Fruit fly (Drosophila melanogaster) whole organism, embryonic: Measurements from ENCODE around the gene Sik2.

Source experiments
- Abd-B ChIP-seq: fragments of 200-800 bp; sonication (Bioruptor generic); optimal IDR thresholded peaks from 2 replicates; lab custom pipeline; 2018; ENCODE audit warnings: missing biosample characterization, mild to moderate bottlenecking, missing genetic modification characterization, moderate library complexity
- CG10654 ChIP-seq: fragments of 200-800 bp; sonication (Bioruptor generic); optimal IDR thresholded peaks from 2 replicates; lab custom pipeline; 2016; ENCODE audit warnings: missing biosample characterization, missing genetic modification characterization
- CG11093 ChIP-seq: fragments of 200-800 bp; sonication (Bioruptor generic); IDR thresholded peaks from 3 replicates; pipeline ENCODE4 v1.3.6; 2022; ENCODE audit warnings: missing biosample characterization, missing genetic modification characterization
- CG11504 ChIP-seq: fragments of 200-800 bp; sonication (Bioruptor generic); optimal IDR thresholded peaks from 3 replicates; lab custom pipeline; 2019; ENCODE audit warnings: missing biosample characterization, mild to moderate bottlenecking, missing genetic modification characterization, moderate library complexity
- CG12744 ChIP-seq: fragments of 200-800 bp; sonication (Bioruptor generic); optimal IDR thresholded peaks from 2 replicates; lab custom pipeline; 2016; ENCODE audit warnings: missing biosample characterization, missing genetic modification characterization
- CG14965 ChIP-seq: fragments of 200-800 bp; sonication (Bioruptor generic); optimal IDR thresholded peaks from 2 replicates; lab custom pipeline; 2016; ENCODE audit warnings: missing biosample characterization, missing genetic modification characterization, borderline replicate concordance
- CG1529 ChIP-seq: fragments of 200-800 bp; sonication (Bioruptor generic); optimal IDR thresholded peaks from 3 replicates; lab custom pipeline; 2018; ENCODE audit warnings: missing biosample characterization, missing genetic modification characterization
- CG17612 ChIP-seq: fragments of 200-800 bp; sonication (Bioruptor generic); IDR thresholded peaks from 2 replicates; pipeline ENCODE4 v1.3.6; 2022; ENCODE audit warnings: missing biosample characterization, missing genetic modification characterization
- CG2129 ChIP-seq: fragments of 200-800 bp; sonication (Bioruptor generic); IDR thresholded peaks from 2 replicates; pipeline ENCODE4 v1.3.6; 2022; ENCODE audit warnings: missing biosample characterization, missing genetic modification characterization; ENCODE audit not compliant: partially characterized antibody
- CG2199 ChIP-seq: fragments of 200-800 bp; sonication (Bioruptor generic); IDR thresholded peaks from 3 replicates; pipeline ENCODE4 v1.3.6; 2022; ENCODE audit warnings: missing biosample characterization, missing genetic modification characterization
- CG2875 ChIP-seq: fragments of 200-800 bp; sonication (Bioruptor generic); optimal IDR thresholded peaks from 2 replicates; lab custom pipeline; 2017; ENCODE audit warnings: missing biosample characterization, mild to moderate bottlenecking, missing genetic modification characterization, missing genetic modification reagents
- CG32772 ChIP-seq: fragments of 200-800 bp; sonication (Bioruptor generic); IDR thresholded peaks from 2 replicates; pipeline ENCODE4 v1.3.6; 2022; ENCODE audit warnings: missing biosample characterization, missing genetic modification characterization
- CG3407 ChIP-seq: fragments of 200-800 bp; sonication (Bioruptor generic); optimal IDR thresholded peaks from 2 replicates; lab custom pipeline; 2018; ENCODE audit warnings: missing biosample characterization, mild to moderate bottlenecking, missing genetic modification characterization
- CG4404 ChIP-seq: fragments of 200-800 bp; sonication (Bioruptor generic); IDR thresholded peaks from 2 replicates; pipeline ENCODE4 v1.3.6; 2022; ENCODE audit warnings: missing biosample characterization, missing genetic modification characterization
- CG6689 ChIP-seq: fragments of 200-800 bp; sonication (Bioruptor generic); IDR thresholded peaks from 2 replicates; pipeline ENCODE4 v1.3.6; 2022; ENCODE audit warnings: missing biosample characterization, missing genetic modification characterization
- CG7372 ChIP-seq: fragments of 200-800 bp; sonication (Bioruptor generic); IDR thresholded peaks from 2 replicates; pipeline ENCODE4 v1.3.6; 2022; ENCODE audit warnings: missing biosample characterization, missing genetic modification characterization
- CG8290 ChIP-seq, 3 experiments: fragments of 200-800 bp; sonication (Bioruptor generic); optimal IDR thresholded peaks; 2 replicates each; lab custom pipeline; 2016 to 2019; ENCODE audit warnings: missing biosample characterization in 3 of 3, missing genetic modification characterization in 3 of 3, mild to moderate bottlenecking in 2 of 3, moderate library complexity in 1 of 3
- CG9215 ChIP-seq: fragments of 200-800 bp; sonication (Bioruptor generic); IDR thresholded peaks from 2 replicates; pipeline ENCODE4 v1.3.6; 2022; ENCODE audit warnings: missing biosample characterization, missing genetic modification characterization
- Chrac-16 ChIP-seq: fragments of 200-800 bp; sonication (Bioruptor generic); optimal IDR thresholded peaks from 3 replicates; lab custom pipeline; 2016; ENCODE audit warnings: missing biosample characterization, missing genetic modification characterization
- D19B ChIP-seq: fragments of 200-800 bp; sonication (Bioruptor generic); optimal IDR thresholded peaks from 2 replicates; lab custom pipeline; 2017; ENCODE audit warnings: missing biosample characterization, mild to moderate bottlenecking, missing genetic modification characterization
- Drgx ChIP-seq: fragments of 200-800 bp; sonication (Bioruptor generic); IDR thresholded peaks from 2 replicates; pipeline ENCODE4 v1.3.6; 2022; ENCODE audit warnings: missing biosample characterization, missing genetic modification characterization
- Gsc ChIP-seq: fragments of 200-800 bp; sonication (Bioruptor generic); IDR thresholded peaks from 2 replicates; pipeline ENCODE4 v1.3.6; 2022; ENCODE audit warnings: missing biosample characterization, missing genetic modification characterization
- HLH3B ChIP-seq: fragments of 200-800 bp; sonication (Bioruptor generic); IDR thresholded peaks from 2 replicates; pipeline ENCODE4 v1.3.6; 2022; ENCODE audit warnings: missing biosample characterization, missing genetic modification characterization
- HLHmδ ChIP-seq: fragments of 200-800 bp; sonication (Bioruptor generic); optimal IDR thresholded peaks from 2 replicates; lab custom pipeline; 2018; ENCODE audit warnings: missing biosample characterization, mild to moderate bottlenecking, missing genetic modification characterization, moderate library complexity
- Hey ChIP-seq: fragments of 200-800 bp; sonication (Bioruptor generic); optimal IDR thresholded peaks from 3 replicates; lab custom pipeline; 2018; ENCODE audit warnings: missing biosample characterization, mild to moderate bottlenecking, missing genetic modification characterization
- Hr39 ChIP-seq: fragments of >200 bp; optimal IDR thresholded peaks from 2 replicates; lab custom pipeline; 2017
- Lim3 ChIP-seq: fragments of 200-800 bp; sonication (Bioruptor generic); IDR thresholded peaks from 2 replicates; pipeline ENCODE4 v1.3.6; 2022; ENCODE audit warnings: missing biosample characterization, missing genetic modification characterization
- Oli ChIP-seq: fragments of 200-800 bp; sonication (Bioruptor generic); optimal IDR thresholded peaks from 2 replicates; lab custom pipeline; 2018; ENCODE audit warnings: missing biosample characterization, mild to moderate bottlenecking, missing genetic modification characterization, moderate library complexity
- Pdp1 ChIP-seq, 2 experiments: fragments of 200-800 bp; sonication (Bioruptor generic); optimal IDR thresholded peaks; 3 replicates each; lab custom pipeline; 2016; ENCODE audit warnings: missing biosample characterization in 2 of 2, missing genetic modification characterization in 2 of 2, mild to moderate bottlenecking in 1 of 2, moderate library complexity in 1 of 2
- Usf ChIP-seq: fragments of 200-800 bp; sonication (Bioruptor generic); optimal IDR thresholded peaks from 2 replicates; lab custom pipeline; 2017; ENCODE audit warnings: missing genotype, missing biosample characterization, missing genetic modification characterization
- ac ChIP-seq: fragments of 200-800 bp; sonication (Bioruptor generic); optimal IDR thresholded peaks from 3 replicates; lab custom pipeline; 2017; ENCODE audit warnings: missing biosample characterization, mild to moderate bottlenecking, missing genetic modification characterization
- al ChIP-seq: fragments of 200-800 bp; sonication (Bioruptor generic); IDR thresholded peaks from 2 replicates; pipeline ENCODE4 v1.3.6; 2022; ENCODE audit warnings: missing biosample characterization, missing genetic modification characterization
- cato ChIP-seq: fragments of 200-800 bp; sonication (Bioruptor generic); optimal IDR thresholded peaks from 2 replicates; lab custom pipeline; 2016; ENCODE audit warnings: missing biosample characterization, missing genetic modification characterization, borderline replicate concordance
- caup ChIP-seq: fragments of 200-800 bp; sonication (Bioruptor generic); optimal IDR thresholded peaks from 3 replicates; lab custom pipeline; 2017; ENCODE audit warnings: missing biosample characterization, mild to moderate bottlenecking, missing genetic modification characterization, moderate library complexity; ENCODE audit not compliant: severe bottlenecking
- chinmo ChIP-seq: fragments of 200-800 bp; sonication (Bioruptor generic); IDR thresholded peaks from 4 replicates; pipeline ENCODE4 v1.3.6; 2022; ENCODE audit warnings: missing biosample characterization, missing genetic modification characterization; ENCODE audit not compliant: partially characterized antibody
- dati ChIP-seq: fragments of 200-800 bp; sonication (Bioruptor generic); IDR thresholded peaks from 2 replicates; pipeline ENCODE4 v1.3.6; 2022; ENCODE audit warnings: missing biosample characterization, missing genetic modification characterization
- dmrt99B ChIP-seq: fragments of 200-800 bp; sonication (Bioruptor generic); optimal IDR thresholded peaks from 2 replicates; lab custom pipeline; 2018; ENCODE audit warnings: missing biosample characterization, mild to moderate bottlenecking, missing genetic modification characterization, moderate library complexity
- fd64A ChIP-seq: fragments of 200-800 bp; sonication (Bioruptor generic); optimal IDR thresholded peaks from 3 replicates; lab custom pipeline; 2018; ENCODE audit warnings: missing biosample characterization, mild to moderate bottlenecking, missing genetic modification characterization
- fru ChIP-seq: fragments of >200 bp; optimal IDR thresholded peaks from 2 replicates; lab custom pipeline; 2017
- ftz-f1 ChIP-seq: fragments of 200-800 bp; sonication (Bioruptor generic); optimal IDR thresholded peaks from 2 replicates; lab custom pipeline; 2016; ENCODE audit warnings: missing biosample characterization, missing genetic modification characterization
- gcm2 ChIP-seq: fragments of 200-800 bp; sonication (Bioruptor generic); optimal IDR thresholded peaks from 2 replicates; lab custom pipeline; 2016; ENCODE audit warnings: missing biosample characterization, missing genetic modification characterization
- gsb ChIP-seq: fragments of 200-800 bp; sonication (Bioruptor generic); IDR thresholded peaks from 2 replicates; pipeline ENCODE4 v1.3.6; 2022; ENCODE audit warnings: missing biosample characterization, missing genetic modification characterization
- her ChIP-seq: fragments of 200-800 bp; sonication (Bioruptor generic); optimal IDR thresholded peaks from 2 replicates; lab custom pipeline; 2016; ENCODE audit warnings: missing biosample characterization, missing genetic modification characterization
- pho ChIP-seq: fragments of 200-800 bp; sonication (Bioruptor generic); optimal IDR thresholded peaks from 2 replicates; lab custom pipeline; 2016; ENCODE audit warnings: missing biosample characterization, missing genetic modification characterization
- pros ChIP-seq: fragments of 200-800 bp; sonication (Bioruptor generic); optimal IDR thresholded peaks from 3 replicates; lab custom pipeline; 2019; ENCODE audit warnings: missing biosample characterization, mild to moderate bottlenecking, missing genetic modification characterization, moderate library complexity
- ranshi ChIP-seq: fragments of 200-800 bp; sonication (Bioruptor generic); IDR thresholded peaks from 2 replicates; pipeline ENCODE4 v1.3.6; 2022; ENCODE audit warnings: missing biosample characterization, missing genetic modification characterization
- seq ChIP-seq: fragments of 200-800 bp; sonication (Bioruptor generic); IDR thresholded peaks from 2 replicates; pipeline ENCODE4 v1.3.6; 2022; ENCODE audit warnings: missing biosample characterization, missing genetic modification characterization
- slbo ChIP-seq: fragments of 200-800 bp; sonication (Bioruptor generic); IDR thresholded peaks from 2 replicates; pipeline ENCODE4 v1.3.6; 2022; ENCODE audit warnings: missing biosample characterization, missing genetic modification characterization
- sr ChIP-seq: fragments of 200-800 bp; sonication (Bioruptor generic); IDR thresholded peaks from 3 replicates; pipeline ENCODE4 v1.3.6; 2022; ENCODE audit warnings: missing biosample characterization, missing genetic modification characterization
- stwl ChIP-seq: fragments of 200-800 bp; sonication (Bioruptor generic); optimal IDR thresholded peaks from 3 replicates; lab custom pipeline; 2018; ENCODE audit warnings: missing biosample characterization, mild to moderate bottlenecking, missing genetic modification characterization, moderate library complexity
- wek ChIP-seq: fragments of 200-800 bp; sonication (Bioruptor generic); optimal IDR thresholded peaks from 3 replicates; lab custom pipeline; 2018; ENCODE audit warnings: missing biosample characterization, mild to moderate bottlenecking, missing genetic modification characterization, moderate library complexity

The Sik2 gene

DNA sequence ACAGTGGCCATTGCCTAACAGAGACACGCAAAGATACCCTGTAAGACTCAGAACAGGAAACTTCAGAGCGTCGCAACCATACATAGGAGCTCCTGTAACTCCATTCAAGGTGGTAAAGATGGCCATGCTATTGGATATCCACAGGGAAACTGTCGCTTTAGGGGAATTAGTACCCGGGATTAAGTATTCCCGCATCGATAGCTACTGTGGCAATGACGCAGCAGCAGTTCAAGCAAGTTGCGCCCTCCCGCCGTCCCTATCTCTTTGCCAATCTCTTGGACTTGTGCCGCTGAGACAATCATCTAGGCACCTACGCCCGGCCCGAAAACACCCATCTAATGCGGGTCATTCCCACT is 9.0 kb upstream of the Sik2 start (continued):
- peak; percentile 69 for TF ChIP-seq dmrt99B
- peak; percentile 68 for TF ChIP-seq al
- no peak for TF ChIP-seq ftz-f1
- peak; percentile 25 for TF ChIP-seq pho (GFP tag; lab: Kevin White, UChicago)
- TF ChIP-seq CG11504 (tag; lab: Kevin White, UChicago), result peak; percentile 74
- no peak for TF ChIP-seq CG3407 (GFP tag; lab: Kevin White, UChicago)
- TF ChIP-seq sr, result 0 out of 3 replicates have a peak, but pooled peaks have one; percentile 24
- TF ChIP-seq Chrac-16 (GFP tag; lab: Kevin White, UChicago), result peak; percentile 11
- TF ChIP-seq fru (lab: Kevin White, UChicago), result no peak
- TF ChIP-seq stwl (tag; lab: Kevin White, UChicago), result no peak
- TF ChIP-seq CG1529 (GFP tag; lab: Kevin White, UChicago), result no peak
- TF ChIP-seq caup (GFP tag; lab: Kevin White, UChicago), result peak; percentile 72
- peak; percentile 80 for TF ChIP-seq Drgx
- no peak for TF ChIP-seq Lim3 (GFP tag; lab: Robert Waterston, UW)
- TF ChIP-seq slbo (GFP tag; lab: Robert Waterston, UW), result peak; percentile 76
- TF ChIP-seq chinmo, result no peak
- peak; percentile 50; the same call in 1 of the 2 replicates for TF ChIP-seq gsb (GFP tag; lab: Robert Waterston, UW)
- TF ChIP-seq fd64A (GFP tag; lab: Kevin White, UChicago), result no peak
- TF ChIP-seq CG2875 (GFP tag; lab: Kevin White, UChicago), result peak; percentile 8
- TF ChIP-seq Gsc (GFP tag; lab: Robert Waterston, UW), result 0 out of 2 replicates have a peak, but pooled peaks have one; percentile 38
- peak; percentile 24 to 61 for TF ChIP-seq Pdp1 (GFP tag; optimal IDR thresholded peaks at IDR 0.05; lab: Kevin White, UChicago)
- TF ChIP-seq ranshi (GFP tag; lab: Robert Waterston, UW), result peak; percentile 65; the same call in 1 of the 2 replicates
- peak; percentile 12 for TF ChIP-seq CG10654 (GFP tag; lab: Kevin White, UChicago)
- TF ChIP-seq CG6689 (GFP tag; lab: Robert Waterston, UW), result peak; percentile 61
- TF ChIP-seq CG2199, result peak; percentile 34; the same call in 1 of the 3 replicates
- TF ChIP-seq HLH3B (GFP tag; lab: Robert Waterston, UW), result peak; percentile 71
- TF ChIP-seq Hey, result peak; percentile 2
- TF ChIP-seq CG17612 (GFP tag; lab: Robert Waterston, UW), result no peak
- TF ChIP-seq CG12744, result no peak
- TF ChIP-seq CG2129 (GFP tag; lab: Robert Waterston, UW), result no peak
- TF ChIP-seq CG32772, result peak; percentile 61
- peak; percentile 45 for TF ChIP-seq CG8290 (GFP tag; optimal IDR thresholded peaks at IDR 0.05; lab: Kevin White, UChicago)
- TF ChIP-seq CG8290 (tag; optimal IDR thresholded peaks at IDR 0.05; lab: Kevin White, UChicago), result peak in 1 of 2 experiments; percentile 75
- peak; percentile 43 for TF ChIP-seq Usf (GFP tag; lab: Kevin White, UChicago)
- TF ChIP-seq CG14965 (GFP tag; lab: Kevin White, UChicago), result no peak
- peak; percentile 76 for TF ChIP-seq CG9215 (GFP tag; lab: Robert Waterston, UW)
- TF ChIP-seq HLHmδ (GFP tag; lab: Kevin White, UChicago), result no peak
- TF ChIP-seq dati (GFP tag; lab: Robert Waterston, UW), result no peak
- TF ChIP-seq seq (GFP tag; lab: Robert Waterston, UW), result peak; percentile 66
- peak; percentile 41 for TF ChIP-seq Oli (tag; lab: Kevin White, UChicago)
- peak; percentile 78 for TF ChIP-seq CG7372 (GFP tag; lab: Robert Waterston, UW)
- TF ChIP-seq gcm2, result peak; percentile 26
- TF ChIP-seq CG11093 (GFP tag; lab: Robert Waterston, UW), result peak; percentile 62; the same call in 2 of the 3 replicates
- peak; percentile 72 for TF ChIP-seq her (GFP tag; lab: Kevin White, UChicago)
- TF ChIP-seq pros (GFP tag; lab: Kevin White, UChicago), result no peak
- TF ChIP-seq cato (GFP tag; lab: Kevin White, UChicago), result no peak
- TF ChIP-seq ac (GFP tag; lab: Kevin White, UChicago), result no peak
- peak; percentile 53 for TF ChIP-seq CG4404 (GFP tag; lab: Robert Waterston, UW)
- no peak for TF ChIP-seq Hr39 (lab: Kevin White, UChicago)
- peak; percentile 15 for TF ChIP-seq Abd-B (GFP tag; lab: Kevin White, UChicago)
- TF ChIP-seq wek (GFP tag; lab: Kevin White, UChicago), result peak; percentile 9
- TF ChIP-seq D19B (GFP tag; lab: Kevin White, UChicago), result peak; percentile 78
